Fruit fly (Drosophila melanogaster): ENCODE measurements around the gene Nrd1.

The Nrd1 gene

dm6 chrX:11817183-11817972 lies 51.3 kb downstream of the Nrd1 start:
- TF ChIP-seq dl (GFP tag; optimal IDR thresholded peaks at IDR 0.05; ENCODE audit: insufficient read depth in 1 of 2, partially characterized antibody in 2 of 2) (peak; percentile 44 to 64), dmrt93B (GFP tag; optimal IDR thresholded peaks at IDR 0.05) (no peak), jim (GFP tag; optimal IDR thresholded peaks at IDR 0.05) (no peak), CrebA (GFP tag; optimal IDR thresholded peaks at IDR 0.05; ENCODE audit: borderline replicate concordance) (no peak), CG9705 (GFP tag; optimal IDR thresholded peaks at IDR 0.05) (no peak), Dif (GFP tag; optimal IDR thresholded peaks at IDR 0.05; ENCODE audit: partially characterized antibody) (peak; percentile 64), Rel (GFP tag; optimal IDR thresholded peaks at IDR 0.05) (peak; percentile 38), Rel (tag; optimal IDR thresholded peaks at IDR 0.05) (no peak), Dfd (GFP tag; optimal IDR thresholded peaks at IDR 0.05) (no peak), Jra (GFP tag; optimal IDR thresholded peaks at IDR 0.05) (no peak), psq (GFP tag; optimal IDR thresholded peaks at IDR 0.05) (peak; percentile 89), sv (GFP tag; optimal IDR thresholded peaks at IDR 0.05) (no peak)

DNA sequence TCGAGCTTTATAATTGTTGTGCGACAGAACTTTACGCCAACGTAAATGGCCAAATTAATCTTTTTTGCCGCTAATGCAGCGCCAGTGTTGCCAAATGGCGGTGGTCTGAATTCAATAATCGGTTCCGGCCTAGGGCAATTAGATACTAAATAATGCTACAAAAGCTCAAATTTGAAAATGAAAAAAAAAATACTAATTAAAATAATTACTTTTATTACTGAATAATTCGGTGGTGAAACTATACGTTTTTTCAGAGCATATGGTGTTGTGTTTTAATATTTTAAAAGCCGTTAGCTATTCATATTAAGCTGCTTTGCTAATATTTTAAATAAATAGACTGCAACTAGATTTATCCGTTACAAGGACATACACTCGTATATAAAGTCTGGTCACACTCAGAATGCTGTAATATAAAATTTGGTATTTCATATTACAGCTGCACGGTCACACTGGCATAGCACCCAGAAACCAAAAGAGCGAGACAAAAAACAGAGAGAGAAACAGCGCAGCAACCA lies 52.2 kb downstream of the Nrd1 start, which contains the start of the genes CG1578 and rudhira:
CG1578 (minus strand) TSS at position 118 of the 515 bp plus-strand sequence.
rudhira (plus strand) TSS at position 465 of the 515 bp plus-strand sequence.
- TF ChIP-seq fru (GFP tag; optimal IDR thresholded peaks at IDR 0.05) = peak; percentile 24
- no peak for TF ChIP-seq usp (GFP tag; optimal IDR thresholded peaks at IDR 0.05)
- TF ChIP-seq HLH106 (tag; optimal IDR thresholded peaks at IDR 0.05) = peak; percentile 11

DNA sequence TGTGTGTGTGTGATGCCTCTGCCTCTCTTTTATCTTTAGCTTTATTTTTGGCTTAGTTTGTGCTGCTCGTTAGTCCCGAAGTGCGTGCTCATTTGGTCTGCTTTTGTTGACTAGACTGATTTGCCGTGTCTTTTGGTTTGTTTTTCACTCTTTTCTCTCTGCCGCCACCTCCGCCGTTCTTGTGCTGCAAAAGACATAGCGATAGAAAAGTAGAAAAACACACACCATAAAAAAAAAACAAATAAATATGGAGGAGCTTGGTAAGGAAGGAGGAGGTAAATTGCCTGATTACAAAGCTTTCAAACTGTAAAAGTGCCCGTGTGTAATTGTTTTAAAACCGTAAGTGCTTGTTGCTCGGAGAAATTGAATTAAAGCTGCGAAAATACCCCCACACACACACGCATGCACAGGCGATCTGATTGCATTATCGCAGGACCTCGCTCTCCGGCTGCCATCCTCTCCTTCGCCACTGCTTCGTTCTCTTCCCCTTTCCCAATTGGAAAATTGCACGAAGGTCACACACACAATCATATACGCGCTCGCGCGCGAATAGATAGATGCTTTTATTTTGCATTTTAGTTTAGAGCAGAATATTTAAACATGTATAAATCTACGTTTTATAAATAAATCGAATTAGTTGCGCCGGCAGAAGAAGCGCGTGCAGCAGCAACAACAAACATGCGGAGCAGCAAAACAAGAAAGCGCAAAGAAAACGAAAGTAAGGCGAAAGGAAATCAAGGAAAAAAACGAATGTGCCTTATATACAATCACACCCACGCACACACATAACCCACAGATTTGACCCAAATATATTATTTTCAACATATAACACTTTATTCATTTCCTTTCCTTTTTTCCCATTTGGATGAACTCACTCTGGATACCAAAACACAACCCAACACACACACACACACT lies 53.1 kb downstream of the Nrd1 start:
- TF ChIP-seq Dfd (GFP tag; optimal IDR thresholded peaks at IDR 0.05) (peak; percentile 24), psq (GFP tag; optimal IDR thresholded peaks at IDR 0.05) (peak; percentile 3), Myc (optimal IDR thresholded peaks at IDR 0.05) (peak; percentile 3), br (GFP tag; optimal IDR thresholded peaks at IDR 0.05) (no peak)

All from whole organism, wandering third instar larva.